Worm (Caenorhabditis elegans) whole organism, L2 larva: ENCODE data around the gene C25D7.5.

Source experiments
- C34F6.9 ChIP-seq: fragments of 150-350 bp; optimal IDR thresholded peaks from 2 replicates; lab custom pipeline; 2014; ENCODE audit warnings: missing biosample characterization, missing genetic modification characterization
- F13H6.1 ChIP-seq: sonication (generic microtip); optimal IDR thresholded peaks from 2 replicates; lab custom pipeline; 2016; ENCODE audit warnings: missing genetic modification characterization, missing compliant biosample characterization
- R02D3.7 ChIP-seq: fragments of 150-350 bp; optimal IDR thresholded peaks from 2 replicates; lab custom pipeline; 2014; ENCODE audit warnings: missing biosample characterization, missing genetic modification characterization
- Y55F3AM.14 ChIP-seq: fragments of 200-800 bp; sonication (Bioruptor generic); optimal IDR thresholded peaks from 2 replicates; lab custom pipeline; 2018; ENCODE audit warnings: mild to moderate bottlenecking, missing genetic modification characterization, missing compliant biosample characterization
- ZK546.5 ChIP-seq: sonication (generic microtip); optimal IDR thresholded peaks from 2 replicates; lab custom pipeline; 2017; ENCODE audit warnings: missing biosample characterization, missing genetic modification characterization
- aly-2 ChIP-seq: fragments of 150-350 bp; optimal IDR thresholded peaks from 2 replicates; lab custom pipeline; 2014; ENCODE audit warnings: missing biosample characterization, missing genetic modification characterization
- ama-1 ChIP-seq: fragments of 150-350 bp; optimal IDR thresholded peaks from 2 replicates; lab custom pipeline; 2018; ENCODE audit warnings: inconsistent platforms
- blmp-1 ChIP-seq: sonication (generic microtip); optimal IDR thresholded peaks from 2 replicates; lab custom pipeline; 2017; ENCODE audit warnings: missing genetic modification characterization, mild to moderate bottlenecking, missing compliant biosample characterization, antibody characterized with exemption, moderate library complexity; ENCODE audit not compliant: insufficient read depth
- ceh-16 ChIP-seq: fragments of 150-350 bp; optimal IDR thresholded peaks from 2 replicates; lab custom pipeline; 2014; ENCODE audit warnings: missing biosample characterization, missing genetic modification characterization
- ceh-82 ChIP-seq: fragments of 150-350 bp; optimal IDR thresholded peaks from 2 replicates; lab custom pipeline; 2014; ENCODE audit warnings: missing biosample characterization, missing genetic modification characterization
- crh-2 ChIP-seq: sonication (generic microtip); optimal IDR thresholded peaks from 2 replicates; lab custom pipeline; 2017; ENCODE audit warnings: missing biosample characterization, missing genetic modification characterization
- dmd-4 ChIP-seq: sonication (generic microtip); optimal IDR thresholded peaks from 2 replicates; lab custom pipeline; 2017; ENCODE audit warnings: missing biosample characterization, missing genetic modification characterization
- egl-27 ChIP-seq: sonication (generic microtip); optimal IDR thresholded peaks from 3 replicates; lab custom pipeline; 2017; ENCODE audit warnings: missing biosample characterization, missing genetic modification reagents, missing genetic modification characterization
- elt-3 ChIP-seq: sonication (generic microtip); optimal IDR thresholded peaks from 2 replicates; lab custom pipeline; 2017; ENCODE audit warnings: missing biosample characterization, missing genetic modification characterization
- fos-1 ChIP-seq: fragments of 150-350 bp; optimal IDR thresholded peaks from 2 replicates; lab custom pipeline; 2014; ENCODE audit warnings: missing biosample characterization, missing genetic modification characterization
- gmeb-1 ChIP-seq: fragments of 150-350 bp; optimal IDR thresholded peaks from 2 replicates; lab custom pipeline; 2014; ENCODE audit warnings: missing biosample characterization, missing genetic modification characterization
- lin-11 ChIP-seq: fragments of 150-350 bp; sonication (generic microtip); optimal IDR thresholded peaks from 2 replicates; lab custom pipeline; 2014; ENCODE audit warnings: missing biosample characterization, missing genetic modification characterization, inconsistent platforms, mixed read lengths
- lin-13 ChIP-seq: fragments of 150-350 bp; optimal IDR thresholded peaks from 2 replicates; lab custom pipeline; 2014; ENCODE audit warnings: missing biosample characterization, missing genetic modification reagents, missing genetic modification characterization
- lin-39 ChIP-seq: fragments of 150-350 bp; optimal IDR thresholded peaks from 2 replicates; lab custom pipeline; 2014; ENCODE audit warnings: missing biosample characterization, missing genetic modification reagents, missing genetic modification characterization
- lsy-2 ChIP-seq, 2 experiments: fragments of 150-350 bp in 1 of 2; sonication (generic microtip) in 1 of 2; optimal IDR thresholded peaks; 2 replicates each; lab custom pipeline; 2014 to 2017; ENCODE audit warnings: missing biosample characterization in 2 of 2, missing genetic modification characterization in 2 of 2
- mab-5 ChIP-seq: fragments of 150-350 bp; optimal IDR thresholded peaks from 2 replicates; lab custom pipeline; 2014; ENCODE audit warnings: missing biosample characterization, missing genetic modification characterization
- mdl-1 ChIP-seq, 2 experiments: fragments of 150-350 bp in 1 of 2; sonication (generic microtip) in 1 of 2; optimal IDR thresholded peaks; 2 replicates each; lab custom pipeline; 2017; ENCODE audit warnings: missing biosample characterization in 2 of 2, missing genetic modification characterization in 2 of 2
- nhr-10 ChIP-seq: sonication (generic microtip); optimal IDR thresholded peaks from 2 replicates; lab custom pipeline; 2017; ENCODE audit warnings: missing biosample characterization, missing genetic modification characterization
- nhr-12 ChIP-seq: fragments of 150-350 bp; optimal IDR thresholded peaks from 2 replicates; lab custom pipeline; 2014; ENCODE audit warnings: missing biosample characterization, missing genetic modification characterization
- nhr-129 ChIP-seq: fragments of 150-350 bp; optimal IDR thresholded peaks from 2 replicates; lab custom pipeline; 2014; ENCODE audit warnings: missing biosample characterization, missing genetic modification characterization
- nhr-21 ChIP-seq: fragments of 150-350 bp; optimal IDR thresholded peaks from 2 replicates; lab custom pipeline; 2014; ENCODE audit warnings: missing biosample characterization, missing genetic modification characterization
- nhr-237 ChIP-seq: fragments of 150-350 bp; optimal IDR thresholded peaks from 2 replicates; lab custom pipeline; 2014; ENCODE audit warnings: missing biosample characterization, missing genetic modification characterization
- nhr-6 ChIP-seq: fragments of 150-350 bp; optimal IDR thresholded peaks from 2 replicates; lab custom pipeline; 2014; ENCODE audit warnings: missing biosample characterization, missing genetic modification characterization
- nhr-77 ChIP-seq: fragments of 150-350 bp; optimal IDR thresholded peaks from 2 replicates; lab custom pipeline; 2014; ENCODE audit warnings: missing biosample characterization, missing genetic modification characterization
- peb-1 ChIP-seq: fragments of 150-350 bp; optimal IDR thresholded peaks from 2 replicates; lab custom pipeline; 2014; ENCODE audit warnings: missing biosample characterization, missing genetic modification characterization
- sem-4 ChIP-seq: fragments of 150-350 bp; optimal IDR thresholded peaks from 2 replicates; lab custom pipeline; 2014; ENCODE audit warnings: missing biosample characterization, missing genetic modification reagents, missing genetic modification characterization
- skn-1 ChIP-seq: sonication (generic microtip); optimal IDR thresholded peaks from 2 replicates; lab custom pipeline; 2017; ENCODE audit warnings: missing biosample characterization, missing genetic modification characterization
- sma-3 ChIP-seq: sonication (generic microtip); optimal IDR thresholded peaks from 2 replicates; lab custom pipeline; 2016; ENCODE audit warnings: missing genetic modification reagents, missing genetic modification characterization, missing compliant biosample characterization
- sma-9 ChIP-seq, 2 experiments: fragments of 150-350 bp in 1 of 2; sonication (generic microtip) in 1 of 2; optimal IDR thresholded peaks; 2 replicates each; lab custom pipeline; 2014 to 2016; ENCODE audit warnings: missing genetic modification characterization in 2 of 2, mild to moderate bottlenecking in 1 of 2, missing biosample characterization in 1 of 2, missing compliant biosample characterization in 1 of 2, missing genetic modification reagents in 1 of 2, moderate library complexity in 1 of 2
- snpc-4 ChIP-seq: fragments of 150-350 bp; optimal IDR thresholded peaks from 2 replicates; lab custom pipeline; 2014; ENCODE audit warnings: missing biosample characterization, missing genetic modification characterization
- unc-39 ChIP-seq: fragments of 150-350 bp; optimal IDR thresholded peaks from 2 replicates; lab custom pipeline; 2014; ENCODE audit warnings: missing biosample characterization, missing genetic modification characterization
- unc-55 ChIP-seq: fragments of 150-350 bp; sonication (generic microtip); optimal IDR thresholded peaks from 3 replicates; lab custom pipeline; 2014; ENCODE audit warnings: missing biosample characterization, missing genetic modification reagents, missing genetic modification characterization
- zag-1 ChIP-seq: fragments of 150-350 bp; optimal IDR thresholded peaks from 2 replicates; lab custom pipeline; 2014; ENCODE audit warnings: missing biosample characterization, missing genetic modification characterization
- ztf-11 ChIP-seq: sonication (generic microtip); optimal IDR thresholded peaks from 2 replicates; lab custom pipeline; 2017; ENCODE audit warnings: missing biosample characterization, missing genetic modification characterization
- ztf-4 ChIP-seq: fragments of 150-350 bp; optimal IDR thresholded peaks from 2 replicates; lab custom pipeline; 2014; ENCODE audit warnings: missing biosample characterization, missing genetic modification characterization

The C25D7.5 gene

DNA sequence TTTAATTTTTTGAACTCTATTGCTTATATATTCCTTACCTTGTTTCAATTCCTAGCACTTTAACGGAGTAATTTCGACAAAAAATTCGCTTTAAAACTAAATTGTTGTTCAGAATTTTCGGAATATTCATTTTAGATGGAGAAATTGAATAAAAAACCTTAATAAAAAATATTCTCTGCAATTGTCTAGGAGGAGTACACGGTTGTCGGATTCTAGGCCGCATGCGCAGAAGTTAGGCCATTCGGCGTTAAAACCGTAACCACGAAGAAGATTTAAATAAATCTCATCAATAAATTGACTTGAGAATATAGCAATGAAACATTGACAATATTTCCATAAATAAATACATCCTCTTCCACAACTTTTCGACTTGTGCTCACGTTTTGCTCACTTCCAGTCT lies 29.8 kb downstream of the C25D7.5 start, which contains the start of the genes C01G10.10 and C01G10.9 (continued):
- TF ChIP-seq lin-13 (GFP tag; lab: Kevin White, UChicago) (peak; percentile 51), lin-39 (tag; lab: Kevin White, UChicago) (no peak), unc-39 (no peak), zag-1 (tag; lab: Kevin White, UChicago) (no peak), dmd-4 (tag; lab: Kevin White, UChicago) (no peak), fos-1 (peak; percentile 9), sma-3 (GFP tag; lab: Kevin White, UChicago) (peak; percentile 68), skn-1 (no peak), nhr-10 (tag; lab: Kevin White, UChicago) (no peak), nhr-12 (tag; lab: Kevin White, UChicago) (no peak), ama-1 (lab: Kevin White, UChicago) (no peak), nhr-21 (tag; lab: Kevin White, UChicago) (no peak), nhr-237 (no peak), R02D3.7 (tag; lab: Kevin White, UChicago) (no peak), blmp-1 (tag; lab: Kevin White, UChicago) (no peak), nhr-6 (tag; lab: Kevin White, UChicago) (no peak), peb-1 (tag; lab: Kevin White, UChicago) (no peak), ceh-82 (tag; lab: Kevin White, UChicago) (no peak), nhr-77 (no peak), ceh-16 (tag; lab: Kevin White, UChicago) (peak; percentile 13)

DNA sequence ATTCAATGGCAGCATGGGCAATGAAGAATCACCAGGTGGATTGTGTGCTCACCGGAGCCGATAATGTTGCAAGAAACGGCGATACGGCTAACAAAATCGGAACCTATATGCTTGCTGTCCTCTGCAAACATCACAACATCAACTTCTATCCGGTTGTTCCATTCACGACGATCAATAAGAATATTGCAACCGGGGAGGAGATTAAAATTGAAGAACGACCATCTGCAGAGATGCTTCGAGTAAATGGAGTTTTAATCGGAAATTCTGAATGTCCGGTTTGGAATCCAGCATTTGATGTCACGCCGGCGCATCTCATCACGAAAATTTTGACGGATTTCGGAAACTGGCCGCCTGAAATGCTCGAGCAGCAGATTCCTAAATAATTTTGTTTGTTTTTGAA lies 31.2 kb downstream of the C25D7.5 start:
- TF ChIP-seq crh-2 (tag; lab: Kevin White, UChicago) (peak; percentile 3), gmeb-1 (tag; lab: Kevin White, UChicago) (no peak), ama-1 (lab: Kevin White, UChicago) (peak; percentile 79)

DNA sequence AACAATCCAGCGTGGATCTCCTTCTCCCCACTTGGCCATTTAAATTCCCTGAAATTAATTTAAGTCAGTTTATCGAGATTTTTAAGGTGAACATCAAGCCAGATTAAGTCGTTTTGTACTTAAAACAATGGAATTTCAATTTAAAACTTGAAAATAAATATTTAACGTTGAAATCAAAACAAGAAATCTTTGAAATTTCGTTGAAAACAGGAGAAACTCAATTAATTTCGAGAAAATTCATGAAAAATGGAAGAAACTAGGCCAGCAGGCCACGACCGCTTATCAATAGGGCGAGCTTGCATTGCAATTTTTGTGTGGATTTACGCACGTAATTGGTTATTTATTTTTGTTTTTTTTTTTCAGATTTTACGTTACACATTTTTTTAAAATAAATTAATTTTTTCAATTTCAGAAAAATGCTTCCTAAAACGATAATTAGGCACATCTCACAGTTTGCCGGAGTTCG lies 32.9 kb downstream of the C25D7.5 start, which contains the start of the genes ahsa-1 and C01G10.7:
Gene ahsa-1, minus strand, starts transcription at position 51 of the 466 bp plus-strand sequence.
Gene C01G10.7, plus strand, starts transcription at position 413 of the 466 bp plus-strand sequence.
- TF ChIP-seq lin-11 (tag; lab: Kevin White, UChicago) (peak; percentile 47), ceh-16 (tag; lab: Kevin White, UChicago) (peak; percentile 36), mab-5 (tag; lab: Kevin White, UChicago) (peak; percentile 80), nhr-129 (peak; percentile 78), sma-9 (GFP tag; optimal IDR thresholded peaks at IDR 0.05; lab: Kevin White, UChicago) (peak; percentile 88), sma-9 (tag; optimal IDR thresholded peaks at IDR 0.05; lab: Kevin White, UChicago) (no peak), elt-3 (tag; lab: Kevin White, UChicago) (no peak), dmd-4 (tag; lab: Kevin White, UChicago) (no peak), skn-1 (peak; percentile 56), ZK546.5 (tag; lab: Kevin White, UChicago) (peak; percentile 42), aly-2 (tag; lab: Kevin White, UChicago) (no peak), ceh-82 (tag; lab: Kevin White, UChicago) (peak; percentile 15), zag-1 (tag; lab: Kevin White, UChicago) (peak; percentile 30), ztf-11 (tag; lab: Kevin White, UChicago) (no peak), sma-3 (GFP tag; lab: Kevin White, UChicago) (peak; percentile 95), snpc-4 (tag; lab: Kevin White, UChicago) (peak; percentile 81), gmeb-1 (tag; lab: Kevin White, UChicago) (peak; percentile 81), Y55F3AM.14 (no peak), sem-4 (tag; lab: Kevin White, UChicago) (peak; percentile 76), fos-1 (peak; percentile 80), nhr-21 (tag; lab: Kevin White, UChicago) (no peak), lin-13 (GFP tag; lab: Kevin White, UChicago) (peak; percentile 86), egl-27 (tag; lab: Kevin White, UChicago) (peak; percentile 52), crh-2 (tag; lab: Kevin White, UChicago) (peak; percentile 94), R02D3.7 (tag; lab: Kevin White, UChicago) (peak; percentile 88), unc-55 (GFP tag; lab: Kevin White, UChicago) (peak; percentile 98), F13H6.1 (tag; lab: Kevin White, UChicago) (peak; percentile 86), ztf-4 (tag; lab: Kevin White, UChicago) (peak; percentile 79), C34F6.9 (tag; lab: Kevin White, UChicago) (peak; percentile 98), blmp-1 (tag; lab: Kevin White, UChicago) (peak; percentile 64), mdl-1 (tag; optimal IDR thresholded peaks at IDR 0.05; lab: Kevin White, UChicago) (peak in 1 of 2 experiments; percentile 6), ama-1 (lab: Kevin White, UChicago) (no peak), nhr-237 (peak; percentile 23), nhr-77 (peak; percentile 78), lsy-2 (tag; optimal IDR thresholded peaks at IDR 0.05; lab: Kevin White, UChicago) (peak; percentile 76 to 93)
- TF ChIP-seq, all 48 proteins: peak for 27
